Worm (Caenorhabditis elegans) whole organism, early embryonic: Measurements from ENCODE around the gene dct-14.
"Not testable (repeated sequence)": the region's sequence is repeated elsewhere in the genome, so short reads cannot be mapped to it uniquely, and the experiment has no call there.

Experiments used
- B0310.2 ChIP-seq: sonication (generic microtip); optimal IDR thresholded peaks from 2 replicates; lab custom pipeline; 2016; ENCODE audit warnings: mild to moderate bottlenecking, missing genetic modification characterization, missing compliant biosample characterization
- F13C5.2 ChIP-seq: sonication (generic microtip); optimal IDR thresholded peaks from 2 replicates; lab custom pipeline; 2017; ENCODE audit warnings: mild to moderate bottlenecking, missing genetic modification characterization, inconsistent platforms, missing compliant biosample characterization
- aly-1 ChIP-seq: sonication (generic microtip); optimal IDR thresholded peaks from 2 replicates; lab custom pipeline; 2016; ENCODE audit warnings: missing genetic modification characterization, missing compliant biosample characterization
- ama-1 ChIP-seq: fragments of 150-350 bp; optimal IDR thresholded peaks from 2 replicates; lab custom pipeline; 2014
- ceh-13 ChIP-seq: fragments of 200-800 bp; sonication (Bioruptor generic); optimal IDR thresholded peaks from 2 replicates; lab custom pipeline; 2018; ENCODE audit warnings: mild to moderate bottlenecking, missing genetic modification characterization, missing compliant biosample characterization
- ceh-36 ChIP-seq: sonication (generic microtip); optimal IDR thresholded peaks from 2 replicates; lab custom pipeline; 2016; ENCODE audit warnings: missing genetic modification characterization, inconsistent platforms, missing compliant biosample characterization
- ets-7 ChIP-seq: sonication (generic microtip); optimal IDR thresholded peaks from 2 replicates; lab custom pipeline; 2016; ENCODE audit warnings: missing genotype, missing genetic modification characterization, missing compliant biosample characterization
- flt-1 ChIP-seq: fragments of 200-800 bp; sonication (Bioruptor generic); IDR thresholded peaks from 2 replicates; pipeline ENCODE4 v1.3.6; 2022; ENCODE audit warnings: missing genetic modification characterization, missing compliant biosample characterization
- hmbx-1 ChIP-seq: sonication (generic microtip); optimal IDR thresholded peaks from 2 replicates; lab custom pipeline; 2016; ENCODE audit warnings: mild to moderate bottlenecking, missing genetic modification characterization, missing compliant biosample characterization
- hmg-4 ChIP-seq: fragments of 200-800 bp; sonication (Bioruptor generic); optimal IDR thresholded peaks from 2 replicates; lab custom pipeline; 2018; ENCODE audit warnings: mild to moderate bottlenecking, missing genetic modification characterization, missing compliant biosample characterization
- hnd-1 ChIP-seq: sonication (generic microtip); optimal IDR thresholded peaks from 2 replicates; lab custom pipeline; 2016; ENCODE audit warnings: missing genetic modification characterization, missing compliant biosample characterization
- pes-1 ChIP-seq: fragments of 200-800 bp; sonication (Bioruptor generic); IDR thresholded peaks from 2 replicates; pipeline ENCODE4 v1.3.6; 2022; ENCODE audit warnings: missing genetic modification reagents, missing genetic modification characterization, missing compliant biosample characterization
- scrt-1 ChIP-seq: fragments of 200-800 bp; sonication (Bioruptor generic); IDR thresholded peaks from 2 replicates; pipeline ENCODE4 v1.3.6; 2022; ENCODE audit warnings: missing genetic modification characterization, missing compliant biosample characterization
- sea-1 ChIP-seq: fragments of 200-800 bp; sonication (Bioruptor generic); conservative IDR thresholded peaks from 2 replicates; pipeline ENCODE4 v1.3.6; 2022; ENCODE audit warnings: missing genetic modification characterization, missing compliant biosample characterization
- tbx-11 ChIP-seq: fragments of 200-800 bp; sonication (Bioruptor generic); IDR thresholded peaks from 2 replicates; pipeline ENCODE4 v1.3.6; 2022; ENCODE audit warnings: missing genetic modification characterization, missing compliant biosample characterization
- tbx-37 ChIP-seq: fragments of 200-800 bp; sonication (Bioruptor generic); conservative IDR thresholded peaks from 2 replicates; pipeline ENCODE4 v1.3.6; 2022; ENCODE audit warnings: missing genetic modification reagents, missing genetic modification characterization, missing compliant biosample characterization
- tra-4 ChIP-seq: sonication (generic microtip); optimal IDR thresholded peaks from 2 replicates; lab custom pipeline; 2017; ENCODE audit warnings: missing genetic modification characterization, missing compliant biosample characterization

The dct-14 gene

DNA sequence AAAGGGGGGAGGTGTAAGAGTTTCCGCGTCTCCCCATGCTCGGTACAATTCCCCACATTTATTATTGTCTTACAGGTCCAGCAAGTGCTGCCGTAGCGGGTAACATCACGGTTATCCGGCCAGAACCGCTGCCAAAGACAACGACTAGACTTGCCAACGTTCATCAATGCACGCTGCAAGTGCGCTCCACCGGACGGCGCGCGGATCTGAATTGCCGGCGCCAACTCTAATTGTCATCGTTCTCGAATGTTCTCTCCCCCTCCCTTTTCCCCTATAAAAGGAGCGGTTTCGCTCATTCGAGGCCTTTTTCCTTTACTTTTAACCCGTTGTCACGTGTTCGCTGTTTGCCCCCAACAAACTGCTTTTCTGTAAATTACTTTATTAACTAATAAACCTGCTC is 13.4 kb upstream of the dct-14 start, which contains the start of gene Y38H6C.8:
TSS of gene Y38H6C.8 (plus strand) at position 301 of the 400 bp plus-strand sequence.
- TF ChIP-seq ceh-36, ets-7, hmbx-1 (tag; lab: Kevin White, UChicago): not testable (repeated sequence)

- TF ChIP-seq ama-1 (lab: Kevin White, UChicago) (no peak), sea-1 (no peak), tbx-37 (GFP tag; lab: Robert Waterston, UW) (no peak), pes-1 (GFP tag; lab: Robert Waterston, UW) (no peak), ets-7 (tag; lab: Kevin White, UChicago) (no peak), ceh-13 (GFP tag; lab: Kevin White, UChicago) (no peak), tra-4 (tag; lab: Kevin White, UChicago) (no peak), hmg-4 (no peak), F13C5.2 (no peak), hmbx-1 (tag; lab: Kevin White, UChicago) (no peak), flt-1 (GFP tag; lab: Robert Waterston, UW) (no peak), hnd-1 (no peak)
Observed at ce11 chrV:20509427-20509826, 9.1 kb upstream of the dct-14 start.

ce11 chrV:20506542-20506941 is 6.2 kb upstream of the dct-14 start:
- no peak for TF ChIP-seq tbx-11 (GFP tag; lab: Robert Waterston, UW)
- TF ChIP-seq F13C5.2 = no peak
- no peak for TF ChIP-seq ets-7 (tag; lab: Kevin White, UChicago)
- TF ChIP-seq hmbx-1 (tag; lab: Kevin White, UChicago) = no peak
- no peak for TF ChIP-seq pes-1 (GFP tag; lab: Robert Waterston, UW)
- no peak for TF ChIP-seq aly-1
- no peak for TF ChIP-seq tra-4 (tag; lab: Kevin White, UChicago)
- no peak for TF ChIP-seq ceh-13 (GFP tag; lab: Kevin White, UChicago)
- no peak for TF ChIP-seq hnd-1
- no peak for TF ChIP-seq scrt-1
- no peak for TF ChIP-seq sea-1
- TF ChIP-seq B0310.2 = no peak
- no peak for TF ChIP-seq hmg-4
- no peak for TF ChIP-seq ceh-36 (tag; lab: Kevin White, UChicago)
- no peak for TF ChIP-seq tbx-37 (GFP tag; lab: Robert Waterston, UW)
- no peak for TF ChIP-seq flt-1 (GFP tag; lab: Robert Waterston, UW)

DNA sequence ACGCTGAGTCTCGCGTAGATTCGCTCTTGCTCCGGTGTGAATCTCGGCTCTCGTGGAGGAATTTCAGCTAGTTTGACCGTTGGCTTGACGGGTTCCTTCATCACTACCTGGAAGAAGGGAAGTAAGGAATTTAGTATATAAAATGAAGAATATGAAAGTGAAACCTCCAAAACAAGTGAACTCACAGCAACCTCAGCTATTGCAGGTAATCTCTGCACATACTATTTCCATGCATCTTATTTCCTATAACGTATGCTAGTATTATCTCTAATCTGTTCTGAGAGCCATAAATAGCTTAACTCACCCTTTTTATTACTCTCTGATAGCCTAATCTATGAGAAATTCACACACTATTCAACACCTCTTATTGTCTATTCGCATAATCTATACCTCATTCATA is 4.7 kb upstream of the dct-14 start, which contains the start of gene Y38H6C.4:
TSS of gene Y38H6C.4 (minus strand) at position 101 of the 400 bp plus-strand sequence.
- no peak for TF ChIP-seq tbx-11 (GFP tag; lab: Robert Waterston, UW)
- TF ChIP-seq sea-1 = no peak
- TF ChIP-seq B0310.2 = no peak
- no peak for TF ChIP-seq aly-1
- TF ChIP-seq tbx-37 (GFP tag; lab: Robert Waterston, UW) = no peak
- no peak for TF ChIP-seq ceh-13 (GFP tag; lab: Kevin White, UChicago)
- TF ChIP-seq hmg-4 = no peak
- no peak for TF ChIP-seq scrt-1
- no peak for TF ChIP-seq ama-1 (lab: Kevin White, UChicago)
- TF ChIP-seq flt-1 (GFP tag; lab: Robert Waterston, UW) = no peak
- no peak for TF ChIP-seq hnd-1
- no peak for TF ChIP-seq ets-7 (tag; lab: Kevin White, UChicago)
- no peak for TF ChIP-seq ceh-36 (tag; lab: Kevin White, UChicago)
- TF ChIP-seq hmbx-1 (tag; lab: Kevin White, UChicago) = no peak
- TF ChIP-seq tra-4 (tag; lab: Kevin White, UChicago) = no peak
- TF ChIP-seq pes-1 (GFP tag; lab: Robert Waterston, UW) = no peak

- no peak for TF ChIP-seq scrt-1
Observed at ce11 chrV:20499642-20500041, 663 bp downstream of the dct-14 start.

DNA sequence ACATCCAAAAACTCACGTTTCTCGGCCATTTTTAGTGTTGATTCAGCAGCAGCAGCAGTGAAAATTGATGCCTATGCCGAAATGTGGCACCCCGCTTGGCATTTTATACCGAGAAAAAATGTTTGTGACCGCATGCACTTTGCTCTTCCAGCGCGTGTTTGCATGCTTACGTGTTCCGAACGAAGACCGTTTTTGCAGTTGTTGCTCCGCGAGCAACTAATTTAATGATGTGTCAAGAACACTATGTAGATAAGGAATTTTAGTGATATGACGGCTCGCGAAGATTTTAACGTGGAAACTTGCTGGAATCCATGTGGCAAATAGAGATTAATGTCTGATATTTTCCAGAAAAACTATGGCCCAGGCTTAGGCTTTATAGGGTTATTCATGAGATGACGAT is 1.3 kb downstream of the dct-14 start, which contains the start of gene dct-16:
TSS of gene dct-16 (minus strand) at position 78 of the 400 bp plus-strand sequence.
- no peak for TF ChIP-seq scrt-1

- TF ChIP-seq tra-4 (tag; lab: Kevin White, UChicago) = no peak
- TF ChIP-seq sea-1 = no peak
- TF ChIP-seq ceh-13 (GFP tag; lab: Kevin White, UChicago) = no peak
- TF ChIP-seq B0310.2 = no peak
- no peak for TF ChIP-seq hmg-4
- no peak for TF ChIP-seq ceh-36 (tag; lab: Kevin White, UChicago)
Observed at ce11 chrV:20497537-20497936, 2.8 kb downstream of the dct-14 start.

ce11 chrV:20493271-20494231 is 6.8 kb downstream of the dct-14 start, which contains the start of gene B0250.5:
Gene B0250.5, plus strand, starts transcription at chrV:20493924.
- TF ChIP-seq pes-1 (GFP tag; lab: Robert Waterston, UW) (no peak), ets-7 (tag; lab: Kevin White, UChicago) (no peak), flt-1 (GFP tag; lab: Robert Waterston, UW) (no peak), ceh-36 (tag; lab: Kevin White, UChicago) (no peak), F13C5.2 (peak; percentile 41), sea-1 (no peak), hnd-1 (no peak)
